Fruit fly (Drosophila melanogaster) whole organism, wandering third instar larva: Measurements from ENCODE around the gene CG1275.

Experiments
- CG9705 ChIP-seq: fragments of 200-800 bp; sonication (Bioruptor generic); optimal IDR thresholded peaks from 2 replicates; lab custom pipeline; 2018; ENCODE audit warnings: missing biosample characterization, mild to moderate bottlenecking, missing genetic modification characterization
- CrebA ChIP-seq: fragments of 200-800 bp; sonication (Bioruptor generic); optimal IDR thresholded peaks from 2 replicates; lab custom pipeline; 2016; ENCODE audit warnings: missing biosample characterization, mild to moderate bottlenecking, missing genetic modification characterization, borderline replicate concordance
- Dfd ChIP-seq: fragments of >200 bp; optimal IDR thresholded peaks from 2 replicates; lab custom pipeline; 2017; ENCODE audit warnings: missing biosample characterization, missing genetic modification characterization
- GATAd ChIP-seq: sonication (Bioruptor generic); optimal IDR thresholded peaks from 2 replicates; lab custom pipeline; 2016; ENCODE audit warnings: missing biosample characterization, missing genetic modification characterization
- HLH106 ChIP-seq: fragments of 200-800 bp; optimal IDR thresholded peaks from 3 replicates; lab custom pipeline; 2019; ENCODE audit warnings: missing biosample characterization, mild to moderate bottlenecking, missing genetic modification characterization, moderate library complexity
- Hnf4 ChIP-seq: fragments of 200-800 bp; sonication (Bioruptor generic); optimal IDR thresholded peaks from 2 replicates; lab custom pipeline; 2016; ENCODE audit warnings: missing biosample characterization, mild to moderate bottlenecking, missing genetic modification characterization
- Hr78 ChIP-seq: fragments of >200 bp; optimal IDR thresholded peaks from 2 replicates; lab custom pipeline; 2017; ENCODE audit warnings: missing biosample characterization, missing genetic modification characterization
- Hr83 ChIP-seq: fragments of 200-300 bp; sonication (Bioruptor generic); optimal IDR thresholded peaks from 2 replicates; lab custom pipeline; 2016; ENCODE audit warnings: missing biosample characterization, mild to moderate bottlenecking, missing genetic modification characterization, moderate library complexity; ENCODE audit not compliant: poor library complexity, severe bottlenecking
- Mio ChIP-seq: sonication (Bioruptor generic); optimal IDR thresholded peaks from 2 replicates; lab custom pipeline; 2016; ENCODE audit warnings: missing biosample characterization, missing genetic modification characterization
- Myc ChIP-seq: fragments of >200 bp; optimal IDR thresholded peaks from 2 replicates; lab custom pipeline; 2017
- OdsH ChIP-seq: fragments of 200-800 bp; sonication (Bioruptor generic); optimal IDR thresholded peaks from 2 replicates; lab custom pipeline; 2016; ENCODE audit warnings: missing biosample characterization, mild to moderate bottlenecking, missing genetic modification characterization
- Rel ChIP-seq, 2 experiments: fragments of 200-800 bp; sonication (Bioruptor generic) in 1 of 2; optimal IDR thresholded peaks; 2 replicates in 1 of 2; 3 replicates in 1 of 2; lab custom pipeline; 2016 to 2019; ENCODE audit warnings: mild to moderate bottlenecking in 2 of 2, missing biosample characterization in 2 of 2, missing genetic modification characterization in 2 of 2, moderate library complexity in 1 of 2
- Sp1 ChIP-seq: fragments of 200-800 bp; sonication (Bioruptor generic); optimal IDR thresholded peaks from 3 replicates; lab custom pipeline; 2019; ENCODE audit warnings: missing biosample characterization, mild to moderate bottlenecking, missing genetic modification characterization, moderate library complexity
- Vsx2 ChIP-seq: fragments of 200-300, 225-300 bp; sonication (Bioruptor generic); optimal IDR thresholded peaks from 2 replicates; lab custom pipeline; 2018; ENCODE audit warnings: missing biosample characterization, missing genetic modification characterization; ENCODE audit not compliant: partially characterized antibody
- br ChIP-seq: fragments of 200-800 bp; sonication (Bioruptor generic); optimal IDR thresholded peaks from 2 replicates; lab custom pipeline; 2016; ENCODE audit warnings: missing biosample characterization, missing genetic modification characterization
- dmrt93B ChIP-seq: fragments of 200-800 bp; sonication (Bioruptor generic); optimal IDR thresholded peaks from 2 replicates; lab custom pipeline; 2018; ENCODE audit warnings: missing biosample characterization, mild to moderate bottlenecking, missing genetic modification characterization
- dsf ChIP-seq: sonication (Bioruptor generic); optimal IDR thresholded peaks from 2 replicates; lab custom pipeline; 2016; ENCODE audit warnings: missing biosample characterization, missing genetic modification characterization, borderline replicate concordance
- ey ChIP-seq: fragments of 200-800 bp; sonication (Bioruptor generic); optimal IDR thresholded peaks from 2 replicates; lab custom pipeline; 2016; ENCODE audit warnings: missing biosample characterization, missing genetic modification characterization
- foxo ChIP-seq, 2 experiments: fragments of 200-800 bp; sonication (Bioruptor generic); optimal IDR thresholded peaks; 2 replicates in 1 of 2; 3 replicates in 1 of 2; lab custom pipeline; 2016 to 2017; ENCODE audit warnings: missing biosample characterization in 2 of 2, missing genetic modification characterization in 2 of 2
- fru ChIP-seq: fragments of 200-800 bp; sonication (Bioruptor generic); optimal IDR thresholded peaks from 3 replicates; lab custom pipeline; 2016; ENCODE audit warnings: missing biosample characterization, mild to moderate bottlenecking, missing genetic modification characterization
- h ChIP-seq: fragments of 200-800 bp; sonication (Bioruptor generic); optimal IDR thresholded peaks from 3 replicates; lab custom pipeline; 2016; ENCODE audit warnings: missing biosample characterization, mild to moderate bottlenecking, missing genetic modification characterization
- jim ChIP-seq: fragments of 175-275, 200-325 bp; sonication (Bioruptor generic); optimal IDR thresholded peaks from 2 replicates; lab custom pipeline; 2016; ENCODE audit warnings: missing biosample characterization, mild to moderate bottlenecking, missing genetic modification characterization
- psq ChIP-seq: fragments of 200-800 bp; sonication (Bioruptor generic); optimal IDR thresholded peaks from 3 replicates; lab custom pipeline; 2017; ENCODE audit warnings: missing biosample characterization, mild to moderate bottlenecking, missing genetic modification characterization, moderate library complexity
- rgr ChIP-seq: fragments of 200-800 bp; sonication (Bioruptor generic); optimal IDR thresholded peaks from 3 replicates; lab custom pipeline; 2016; ENCODE audit warnings: missing biosample characterization, mild to moderate bottlenecking, missing genetic modification characterization
- sage ChIP-seq: fragments of 200-800 bp; sonication (Bioruptor generic); optimal IDR thresholded peaks from 2 replicates; lab custom pipeline; 2016; ENCODE audit warnings: missing biosample characterization, mild to moderate bottlenecking, missing genetic modification characterization
- sv ChIP-seq: fragments of 200-800 bp; sonication (Bioruptor generic); optimal IDR thresholded peaks from 3 replicates; lab custom pipeline; 2016; ENCODE audit warnings: missing biosample characterization, missing genetic modification characterization
- tai ChIP-seq: sonication (Bioruptor generic); optimal IDR thresholded peaks from 2 replicates; lab custom pipeline; 2016; ENCODE audit warnings: missing biosample characterization, missing genetic modification characterization
- usp ChIP-seq: fragments of >200 bp; optimal IDR thresholded peaks from 2 replicates; lab custom pipeline; 2017; ENCODE audit warnings: missing biosample characterization, missing genetic modification characterization
- woc ChIP-seq: sonication (Bioruptor generic); optimal IDR thresholded peaks from 2 replicates; lab custom pipeline; 2016; ENCODE audit warnings: missing biosample characterization, mild to moderate bottlenecking, missing genetic modification characterization

Gene CG1275

DNA sequence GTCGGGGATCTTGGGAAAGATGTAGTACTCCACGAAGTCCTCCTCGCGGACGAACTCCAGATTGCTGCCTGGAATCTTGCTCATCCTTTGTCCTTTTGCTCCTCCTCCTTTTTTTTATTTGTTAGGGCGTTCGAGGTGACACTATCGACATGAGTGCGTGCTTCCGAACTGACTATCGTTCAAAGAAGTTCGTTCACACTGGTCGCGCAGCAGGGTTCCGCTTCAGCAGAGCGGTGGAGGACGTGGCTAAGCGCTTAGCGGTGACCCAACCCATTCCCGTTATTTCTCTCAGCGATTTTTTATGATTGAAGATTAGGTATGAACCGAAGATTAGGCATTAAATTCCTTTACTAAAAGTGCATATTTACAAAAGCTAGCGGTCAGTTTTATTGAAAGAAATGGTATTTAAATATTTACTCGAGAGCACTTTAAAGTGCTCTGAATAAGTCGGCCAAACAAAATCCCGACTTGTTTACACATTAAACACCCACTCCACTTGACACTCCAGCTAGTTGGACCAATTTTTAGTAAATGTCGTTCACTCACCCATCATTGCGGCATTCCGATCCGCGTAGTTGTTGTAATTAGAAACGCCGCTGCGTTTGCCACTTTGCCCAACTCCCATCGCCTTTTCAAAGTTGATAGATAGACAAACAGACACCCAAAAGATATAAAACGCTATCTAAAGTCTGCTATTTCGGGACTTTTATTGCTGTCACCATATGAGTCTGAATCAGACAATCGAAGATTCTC is 8.6 kb upstream of the CG1275 start, which contains the start of the genes ecd and CG13806:
Gene ecd (minus strand): TSS at position 166 of the 753 bp plus-strand sequence.
Gene CG13806 (plus strand): TSS at position 703 of the 753 bp plus-strand sequence.
- TF ChIP-seq h (GFP tag; lab: Kevin White, UChicago) (peak; percentile 8), Hr83 (GFP tag; lab: Kevin White, UChicago) (peak; percentile 21), Sp1 (GFP tag; lab: Kevin White, UChicago) (peak; percentile 0), psq (GFP tag; lab: Kevin White, UChicago) (no peak), Myc (lab: Kevin White, UChicago) (peak; percentile 65), rgr (GFP tag; lab: Kevin White, UChicago) (peak; percentile 24), GATAd (GFP tag; lab: Kevin White, UChicago) (no peak), ey (GFP tag; lab: Kevin White, UChicago) (no peak), foxo (GFP tag; optimal IDR thresholded peaks at IDR 0.05; lab: Kevin White, UChicago) (peak in 1 of 2 experiments; percentile 12)

DNA sequence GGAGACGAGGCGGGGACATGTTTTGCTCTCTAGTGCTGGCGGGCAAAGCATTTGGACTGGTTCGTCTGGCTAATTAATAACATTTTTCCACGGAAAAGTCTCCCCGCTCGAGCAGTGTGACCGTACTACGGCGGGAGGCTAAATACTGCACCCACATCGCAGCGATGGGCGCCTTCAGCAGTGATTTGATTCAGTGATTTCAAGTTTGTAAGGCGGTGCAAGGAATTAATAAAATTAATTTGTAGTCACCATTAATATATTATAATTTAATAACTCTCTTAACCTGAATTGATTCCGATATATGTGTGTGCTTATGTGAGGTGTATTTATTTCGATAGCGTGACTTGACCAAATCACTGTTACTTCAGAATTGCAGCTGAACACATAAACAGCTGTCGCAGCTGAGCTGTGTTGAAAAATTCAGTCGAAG is 5.3 kb upstream of the CG1275 start, which contains the start of the genes oxt and CG13807:
Gene oxt (minus strand): TSS at position 150 of the 430 bp plus-strand sequence.
Gene CG13807 (plus strand): TSS at position 405 of the 430 bp plus-strand sequence.
- TF ChIP-seq Hr83 (GFP tag; lab: Kevin White, UChicago) (peak; percentile 69), Sp1 (GFP tag; lab: Kevin White, UChicago) (peak; percentile 86), Vsx2 (GFP tag; lab: Kevin White, UChicago) (peak; percentile 74), Hr78 (GFP tag; lab: Kevin White, UChicago) (no peak), Hnf4 (GFP tag; lab: Kevin White, UChicago) (no peak), sv (GFP tag; lab: Kevin White, UChicago) (peak; percentile 80), br (GFP tag; lab: Kevin White, UChicago) (peak; percentile 76), Rel (GFP tag; optimal IDR thresholded peaks at IDR 0.05; lab: Kevin White, UChicago) (no peak), Rel (tag; optimal IDR thresholded peaks at IDR 0.05; lab: Kevin White, UChicago) (peak; percentile 82), Myc (lab: Kevin White, UChicago) (peak; percentile 4), CrebA (GFP tag; lab: Kevin White, UChicago) (no peak), fru (GFP tag; lab: Kevin White, UChicago) (peak; percentile 69), jim (GFP tag; lab: Kevin White, UChicago) (no peak), OdsH (GFP tag; lab: Kevin White, UChicago) (peak; percentile 82), HLH106 (tag; lab: Kevin White, UChicago) (peak; percentile 92), GATAd (GFP tag; lab: Kevin White, UChicago) (peak; percentile 32), dsf (GFP tag; lab: Kevin White, UChicago) (no peak), rgr (GFP tag; lab: Kevin White, UChicago) (peak; percentile 94), sage (GFP tag; lab: Kevin White, UChicago) (no peak), foxo (GFP tag; optimal IDR thresholded peaks at IDR 0.05; lab: Kevin White, UChicago) (peak in 1 of 2 experiments; percentile 86), woc (peak; percentile 59), psq (GFP tag; lab: Kevin White, UChicago) (peak; percentile 74), dmrt93B (GFP tag; lab: Kevin White, UChicago) (peak; percentile 76), tai (GFP tag; lab: Kevin White, UChicago) (no peak), ey (GFP tag; lab: Kevin White, UChicago) (peak; percentile 64), h (GFP tag; lab: Kevin White, UChicago) (peak; percentile 96), usp (GFP tag; lab: Kevin White, UChicago) (no peak), CG9705 (peak; percentile 79)

DNA sequence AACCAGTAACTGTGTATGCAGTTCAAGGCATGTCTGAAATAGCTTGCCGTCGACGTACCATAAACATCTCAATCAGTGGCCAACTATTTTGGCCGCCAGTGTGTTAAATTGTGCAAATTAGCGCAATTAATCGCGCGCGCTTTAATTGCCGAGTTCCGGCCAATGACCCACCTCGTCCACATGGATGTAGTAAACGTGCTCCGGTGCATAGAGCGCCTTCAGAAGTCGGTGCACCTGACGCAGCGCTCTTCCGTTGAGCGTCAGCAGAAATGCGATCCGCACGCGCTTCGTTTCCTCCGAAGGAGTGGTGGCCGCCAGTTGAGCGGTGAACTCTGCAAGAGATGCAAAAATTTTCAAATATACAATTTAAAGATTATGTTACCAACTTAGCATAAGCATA is 4.1 kb upstream of the CG1275 start:
- TF ChIP-seq Mio (GFP tag; lab: Kevin White, UChicago), result no peak
- TF ChIP-seq Hr78 (GFP tag; lab: Kevin White, UChicago), result no peak
- TF ChIP-seq h (GFP tag; lab: Kevin White, UChicago), result no peak
- no peak for TF ChIP-seq Dfd (GFP tag; lab: Kevin White, UChicago)
- no peak for TF ChIP-seq Rel (GFP tag; optimal IDR thresholded peaks at IDR 0.05; lab: Kevin White, UChicago)
- no peak for TF ChIP-seq Rel (tag; optimal IDR thresholded peaks at IDR 0.05; lab: Kevin White, UChicago)
- TF ChIP-seq psq (GFP tag; lab: Kevin White, UChicago), result no peak
- TF ChIP-seq sv (GFP tag; lab: Kevin White, UChicago), result no peak
